Fruit fly (Drosophila melanogaster): ENCODE results near the gene CG10237.

Gene CG10237

dm6 chr2L:19439598-19440230 lies 2.8 kb downstream of the CG10237 start (continued):
- TF ChIP-seq insv (GFP tag; optimal IDR thresholded peaks at IDR 0.05) (peak; percentile 22 to 45), lov (optimal IDR thresholded peaks at IDR 0.05) (no peak), lov (GFP tag; IDR thresholded peaks at IDR 0.05) (peak; percentile 33; the same call in 1 of the 3 replicates), CG7745 (tag; optimal IDR thresholded peaks at IDR 0.05) (no peak), Hey (tag; optimal IDR thresholded peaks at IDR 0.05) (no peak), Sox100B (GFP tag; optimal IDR thresholded peaks at IDR 0.05) (peak; percentile 65), scrt (GFP tag; optimal IDR thresholded peaks at IDR 0.05) (peak; percentile 70), CG2199 (GFP tag; IDR thresholded peaks at IDR 0.05) (no peak), CG10959 (GFP tag; IDR thresholded peaks at IDR 0.05) (peak; percentile 44; the same call in 1 of the 2 replicates), HmgD (GFP tag; optimal IDR thresholded peaks at IDR 0.05) (no peak), ab (GFP tag; optimal IDR thresholded peaks at IDR 0.05) (peak; percentile 63), CoRest (tag; optimal IDR thresholded peaks at IDR 0.05) (peak; percentile 93), CG2889 (GFP tag; IDR thresholded peaks at IDR 0.05) (peak; percentile 69; the same call in 2 of the 3 replicates), az2 (GFP tag; optimal IDR thresholded peaks at IDR 0.05) (peak; percentile 50), Side (GFP tag; optimal IDR thresholded peaks at IDR 0.05) (peak; percentile 64), Eip74EF (GFP tag; optimal IDR thresholded peaks at IDR 0.05) (peak in 1 of 2 experiments; percentile 72), C15 (GFP tag; IDR thresholded peaks at IDR 0.05) (no peak), CG12071 (GFP tag; optimal IDR thresholded peaks at IDR 0.05) (peak; percentile 84), Nf-YA (GFP tag; IDR thresholded peaks at IDR 0.05) (peak; percentile 91), Jarid2 (GFP tag; optimal IDR thresholded peaks at IDR 0.05) (peak; percentile 26), HHEX (GFP tag; optimal IDR thresholded peaks at IDR 0.05) (peak; percentile 75), CG32532 (GFP tag; IDR thresholded peaks at IDR 0.05) (peak; percentile 70), CG13287 (GFP tag; IDR thresholded peaks at IDR 0.05; ENCODE audit: partially characterized antibody) (no peak), CG6683 (GFP tag; optimal IDR thresholded peaks at IDR 0.05) (peak; percentile 29), esg (GFP tag; conservative IDR thresholded peaks at IDR 0.05) (peak; percentile 83), HmgZ (tag; optimal IDR thresholded peaks at IDR 0.05) (peak; percentile 74), TFAM (GFP tag; optimal IDR thresholded peaks at IDR 0.05) (no peak), hb (GFP tag; IDR thresholded peaks at IDR 0.05; ENCODE audit: partially characterized antibody) (no peak), Camta (GFP tag; optimal IDR thresholded peaks at IDR 0.05) (peak; percentile 86), CG11398 (GFP tag; optimal IDR thresholded peaks at IDR 0.05) (peak; percentile 71), dan (GFP tag; IDR thresholded peaks at IDR 0.05) (no peak), seq (GFP tag; IDR thresholded peaks at IDR 0.05) (peak; percentile 89), CG5180 (GFP tag; optimal IDR thresholded peaks at IDR 0.05) (peak; percentile 37), CG10366 (GFP tag; IDR thresholded peaks at IDR 0.05) (peak; percentile 96), D19A (tag; optimal IDR thresholded peaks at IDR 0.05) (peak; percentile 65), ewg (GFP tag; optimal IDR thresholded peaks at IDR 0.05) (peak; percentile 78), CG31224 (GFP tag; IDR thresholded peaks at IDR 0.05) (peak; percentile 22; the same call in 1 of the 2 replicates), bowl (GFP tag; IDR thresholded peaks at IDR 0.05) (peak; percentile 52; the same call in 1 of the 2 replicates), gfzf (GFP tag; optimal IDR thresholded peaks at IDR 0.05) (no peak), CG10543 (GFP tag; optimal IDR thresholded peaks at IDR 0.05) (peak; percentile 33), CG13424 (tag; optimal IDR thresholded peaks at IDR 0.05) (peak; percentile 81), Six4 (GFP tag; optimal IDR thresholded peaks at IDR 0.05) (peak; percentile 64), pnt (GFP tag; optimal IDR thresholded peaks at IDR 0.05) (peak; percentile 86), pzg (GFP tag; optimal IDR thresholded peaks at IDR 0.05) (no peak), Dek (tag; optimal IDR thresholded peaks at IDR 0.05) (peak; percentile 55), ttk (GFP tag; IDR thresholded peaks at IDR 0.05) (peak; percentile 77), CG13775 (GFP tag; optimal IDR thresholded peaks at IDR 0.05) (peak; percentile 74), Sin3A (optimal IDR thresholded peaks at IDR 0.05) (no peak), eve (GFP tag; optimal IDR thresholded peaks at IDR 0.05) (no peak), Dfd (GFP tag; optimal IDR thresholded peaks at IDR 0.05) (no peak)
